Fruit fly (Drosophila melanogaster) whole organism, embryonic: ENCODE results near the gene asf1.

Experiments
- Bdp1 ChIP-seq: fragments of 200-800 bp; sonication (Bioruptor generic); optimal IDR thresholded peaks from 3 replicates; lab custom pipeline; 2016; ENCODE audit warnings: missing biosample characterization, missing genetic modification characterization
- C15 ChIP-seq: fragments of 200-800 bp; sonication (Bioruptor generic); IDR thresholded peaks from 3 replicates; pipeline ENCODE4 v1.3.6; 2022; ENCODE audit warnings: missing biosample characterization, missing genetic modification characterization
- CG10267 ChIP-seq: fragments of 200-800 bp; sonication (Bioruptor generic); optimal IDR thresholded peaks from 2 replicates; lab custom pipeline; 2018; ENCODE audit warnings: missing biosample characterization, mild to moderate bottlenecking, missing genetic modification characterization, moderate library complexity
- CG11398 ChIP-seq: fragments of 200-800 bp; sonication (Bioruptor generic); optimal IDR thresholded peaks from 2 replicates; lab custom pipeline; 2016; ENCODE audit warnings: missing biosample characterization, missing genetic modification characterization
- CG12104 ChIP-seq: fragments of 200-800 bp; sonication (Bioruptor generic); optimal IDR thresholded peaks from 3 replicates; lab custom pipeline; 2016; ENCODE audit warnings: missing biosample characterization, missing genetic modification characterization
- CG12219 ChIP-seq: fragments of 200-800 bp; sonication (Bioruptor generic); optimal IDR thresholded peaks from 3 replicates; lab custom pipeline; 2018; ENCODE audit warnings: missing biosample characterization, mild to moderate bottlenecking, missing genetic modification characterization
- CG13624 ChIP-seq: fragments of 200-800 bp; sonication (Bioruptor generic); optimal IDR thresholded peaks from 2 replicates; lab custom pipeline; 2016; ENCODE audit warnings: missing biosample characterization, missing genetic modification characterization
- CG14050 ChIP-seq: fragments of 200-800 bp; sonication (Bioruptor generic); IDR thresholded peaks from 3 replicates; pipeline ENCODE4 v1.3.6; 2022; ENCODE audit warnings: missing biosample characterization, missing genetic modification characterization
- CG14965 ChIP-seq: fragments of 200-800 bp; sonication (Bioruptor generic); optimal IDR thresholded peaks from 2 replicates; lab custom pipeline; 2016; ENCODE audit warnings: missing biosample characterization, missing genetic modification characterization, borderline replicate concordance
- CG18764 ChIP-seq: fragments of 200-800 bp; sonication (Bioruptor generic); optimal IDR thresholded peaks from 3 replicates; lab custom pipeline; 2016; ENCODE audit warnings: missing biosample characterization, missing genetic modification characterization
- CG2712 ChIP-seq: fragments of 200-800 bp; optimal IDR thresholded peaks from 3 replicates; lab custom pipeline; 2019; ENCODE audit warnings: missing biosample characterization, mild to moderate bottlenecking, missing genetic modification characterization, moderate library complexity
- CG31224 ChIP-seq: fragments of 200-800 bp; sonication (Bioruptor generic); IDR thresholded peaks from 2 replicates; pipeline ENCODE4 v1.3.6; 2022; ENCODE audit warnings: missing biosample characterization, missing genetic modification characterization
- CG31441 ChIP-seq: fragments of 200-800 bp; sonication (Bioruptor generic); IDR thresholded peaks from 2 replicates; pipeline ENCODE4 v1.3.6; 2022; ENCODE audit warnings: missing biosample characterization, missing genetic modification characterization
- CG3726 ChIP-seq: fragments of 200-800 bp; sonication (Bioruptor generic); IDR thresholded peaks from 3 replicates; pipeline ENCODE4, ENCODE4 v1.3.6; 2022; ENCODE audit warnings: missing biosample characterization, missing genetic modification characterization
- CG5180 ChIP-seq: fragments of 200-800 bp; sonication (Bioruptor generic); optimal IDR thresholded peaks from 3 replicates; lab custom pipeline; 2017; ENCODE audit warnings: missing biosample characterization, missing genetic modification characterization, mild to moderate bottlenecking, moderate library complexity, missing genetic modification reagents
- CG6175 ChIP-seq: fragments of 200-800 bp; sonication (Bioruptor generic); IDR thresholded peaks from 3 replicates; pipeline ENCODE4 v1.3.6; 2022; ENCODE audit warnings: missing biosample characterization, missing genetic modification characterization
- CG6254 ChIP-seq: fragments of 200-800 bp; sonication (Bioruptor generic); optimal IDR thresholded peaks from 3 replicates; lab custom pipeline; 2017; ENCODE audit warnings: mild to moderate bottlenecking, missing biosample characterization, missing genetic modification reagents, missing genetic modification characterization
- CG6765 ChIP-seq: fragments of 200-800 bp; sonication (Bioruptor generic); optimal IDR thresholded peaks from 3 replicates; lab custom pipeline; 2017; ENCODE audit warnings: missing biosample characterization, mild to moderate bottlenecking, missing genetic modification characterization
- CG9437 ChIP-seq: fragments of 200-800 bp; sonication (Bioruptor generic); optimal IDR thresholded peaks from 2 replicates; lab custom pipeline; 2018; ENCODE audit warnings: missing biosample characterization, mild to moderate bottlenecking, missing genetic modification characterization
- D19A ChIP-seq: fragments of 200-800 bp; optimal IDR thresholded peaks from 3 replicates; lab custom pipeline; 2019; ENCODE audit warnings: missing biosample characterization, mild to moderate bottlenecking, missing genetic modification characterization, moderate library complexity
- ERR ChIP-seq: fragments of 200-800 bp; sonication (Bioruptor generic); optimal IDR thresholded peaks from 2 replicates; lab custom pipeline; 2016; ENCODE audit warnings: missing biosample characterization, missing genetic modification characterization
- Hey ChIP-seq: fragments of 200-800 bp; sonication (Bioruptor generic); optimal IDR thresholded peaks from 3 replicates; lab custom pipeline; 2018; ENCODE audit warnings: missing biosample characterization, mild to moderate bottlenecking, missing genetic modification characterization
- Hr3 ChIP-seq: fragments of 200-800 bp; sonication (Bioruptor generic); optimal IDR thresholded peaks from 3 replicates; lab custom pipeline; 2016; ENCODE audit warnings: missing biosample characterization, missing genetic modification characterization
- Jarid2 ChIP-seq: fragments of 200-800 bp; sonication (Bioruptor generic); optimal IDR thresholded peaks from 3 replicates; lab custom pipeline; 2017; ENCODE audit warnings: mild to moderate bottlenecking, missing biosample characterization, missing genetic modification reagents, missing genetic modification characterization
- Pdp1 ChIP-seq, 2 experiments: fragments of 200-800 bp; sonication (Bioruptor generic); optimal IDR thresholded peaks; 3 replicates each; lab custom pipeline; 2016; ENCODE audit warnings: missing biosample characterization in 2 of 2, missing genetic modification characterization in 2 of 2, mild to moderate bottlenecking in 1 of 2, moderate library complexity in 1 of 2
- Poxn ChIP-seq: fragments of 200-800 bp; sonication (Bioruptor generic); IDR thresholded peaks from 2 replicates; pipeline ENCODE4 v1.3.6; 2022; ENCODE audit warnings: missing biosample characterization, missing genetic modification characterization
- Stat92E ChIP-seq, 3 experiments: fragments of >200 bp in 2 of 3; fragments of 200-800 bp in 1 of 3; sonication (Bioruptor generic) in 1 of 3; optimal IDR thresholded peaks; 2 replicates each; lab custom pipeline; 2017 to 2019; ENCODE audit warnings: missing biosample characterization in 3 of 3, missing genetic modification characterization in 3 of 3, mild to moderate bottlenecking in 1 of 3, moderate library complexity in 1 of 3
- Tbp ChIP-seq: fragments of >200 bp; optimal IDR thresholded peaks from 2 replicates; lab custom pipeline; 2018; ENCODE audit warnings: missing biosample characterization, missing genetic modification characterization
- Usf ChIP-seq: fragments of 200-800 bp; sonication (Bioruptor generic); optimal IDR thresholded peaks from 2 replicates; lab custom pipeline; 2017; ENCODE audit warnings: missing genotype, missing biosample characterization, missing genetic modification characterization
- Xrp1 ChIP-seq: fragments of 200-800 bp; sonication (Bioruptor generic); IDR thresholded peaks from 2 replicates; pipeline ENCODE4 v1.3.6; 2022; ENCODE audit warnings: missing biosample characterization, missing genetic modification characterization
- btn ChIP-seq: fragments of 200-800 bp; sonication (Bioruptor generic); optimal IDR thresholded peaks from 2 replicates; lab custom pipeline; 2016; ENCODE audit warnings: missing biosample characterization, missing genetic modification characterization
- cad ChIP-seq: fragments of >200 bp; optimal IDR thresholded peaks from 2 replicates; lab custom pipeline; 2017; ENCODE audit warnings: missing biosample characterization, missing genetic modification characterization
- chinmo ChIP-seq: fragments of 200-800 bp; sonication (Bioruptor generic); IDR thresholded peaks from 4 replicates; pipeline ENCODE4 v1.3.6; 2022; ENCODE audit warnings: missing biosample characterization, missing genetic modification characterization; ENCODE audit not compliant: partially characterized antibody
- corto ChIP-seq: fragments of 200-800 bp; sonication (Bioruptor generic); optimal IDR thresholded peaks from 2 replicates; lab custom pipeline; 2016; ENCODE audit warnings: missing biosample characterization, mild to moderate bottlenecking, missing genetic modification characterization, moderate library complexity
- crol ChIP-seq: fragments of 200-800 bp; sonication (Bioruptor generic); IDR thresholded peaks from 2 replicates; pipeline ENCODE4 v1.3.6; 2022; ENCODE audit warnings: missing biosample characterization, missing genetic modification characterization
- fd3F ChIP-seq: fragments of 200-800 bp; sonication (Bioruptor generic); optimal IDR thresholded peaks from 2 replicates; lab custom pipeline; 2018; ENCODE audit warnings: missing biosample characterization, mild to moderate bottlenecking, missing genetic modification characterization, moderate library complexity
- gcm2 ChIP-seq: fragments of 200-800 bp; sonication (Bioruptor generic); optimal IDR thresholded peaks from 2 replicates; lab custom pipeline; 2016; ENCODE audit warnings: missing biosample characterization, missing genetic modification characterization
- ind ChIP-seq: fragments of 200-800 bp; sonication (Bioruptor generic); optimal IDR thresholded peaks from 3 replicates; lab custom pipeline; 2016; ENCODE audit warnings: missing biosample characterization, missing genetic modification characterization
- jigr1 ChIP-seq: fragments of 200-800 bp; sonication (Bioruptor generic); IDR thresholded peaks from 3 replicates; pipeline ENCODE4 v1.3.6; 2022; ENCODE audit warnings: missing biosample characterization, missing genetic modification characterization
- kah ChIP-seq: fragments of 200-800 bp; sonication (Bioruptor generic); optimal IDR thresholded peaks from 2 replicates; lab custom pipeline; 2018; ENCODE audit warnings: missing biosample characterization, mild to moderate bottlenecking, missing genetic modification characterization
- org-1 ChIP-seq: fragments of 200-800 bp; sonication (Bioruptor generic); optimal IDR thresholded peaks from 2 replicates; lab custom pipeline; 2017; ENCODE audit warnings: missing biosample characterization, missing genetic modification characterization
- phol ChIP-seq: fragments of 200-800 bp; sonication (Bioruptor generic); optimal IDR thresholded peaks from 3 replicates; lab custom pipeline; 2018; ENCODE audit warnings: missing biosample characterization, mild to moderate bottlenecking, missing genetic modification characterization, moderate library complexity
- pita ChIP-seq: fragments of 200-800 bp; sonication (Bioruptor generic); optimal IDR thresholded peaks from 2 replicates; lab custom pipeline; 2017; ENCODE audit warnings: missing biosample characterization, mild to moderate bottlenecking, missing genetic modification characterization
- ranshi ChIP-seq: fragments of 200-800 bp; sonication (Bioruptor generic); IDR thresholded peaks from 2 replicates; pipeline ENCODE4 v1.3.6; 2022; ENCODE audit warnings: missing biosample characterization, missing genetic modification characterization
- sqz ChIP-seq: fragments of 200-800 bp; sonication (Bioruptor generic); optimal IDR thresholded peaks from 3 replicates; lab custom pipeline; 2018; ENCODE audit warnings: missing biosample characterization, mild to moderate bottlenecking, missing genetic modification characterization
- tap ChIP-seq: fragments of 200-800 bp; optimal IDR thresholded peaks from 3 replicates; lab custom pipeline; 2019; ENCODE audit warnings: missing biosample characterization, mild to moderate bottlenecking, missing genetic modification characterization, moderate library complexity
- trem ChIP-seq: fragments of 200-800 bp; optimal IDR thresholded peaks from 3 replicates; lab custom pipeline; 2019; ENCODE audit warnings: missing biosample characterization, mild to moderate bottlenecking, missing genetic modification characterization, moderate library complexity
- unc-4 ChIP-seq: fragments of 200-800 bp; sonication (Bioruptor generic); IDR thresholded peaks from 2 replicates; pipeline ENCODE4 v1.3.6; 2022; ENCODE audit warnings: missing biosample characterization, missing genetic modification characterization; ENCODE audit not compliant: partially characterized antibody
- wek ChIP-seq: fragments of 200-800 bp; sonication (Bioruptor generic); optimal IDR thresholded peaks from 3 replicates; lab custom pipeline; 2018; ENCODE audit warnings: missing biosample characterization, mild to moderate bottlenecking, missing genetic modification characterization, moderate library complexity
- z ChIP-seq: fragments of 200-800 bp; sonication (Bioruptor generic); IDR thresholded peaks from 3 replicates; pipeline ENCODE4 v1.3.6; 2022; ENCODE audit warnings: missing biosample characterization, missing genetic modification characterization

asf1 gene

DNA sequence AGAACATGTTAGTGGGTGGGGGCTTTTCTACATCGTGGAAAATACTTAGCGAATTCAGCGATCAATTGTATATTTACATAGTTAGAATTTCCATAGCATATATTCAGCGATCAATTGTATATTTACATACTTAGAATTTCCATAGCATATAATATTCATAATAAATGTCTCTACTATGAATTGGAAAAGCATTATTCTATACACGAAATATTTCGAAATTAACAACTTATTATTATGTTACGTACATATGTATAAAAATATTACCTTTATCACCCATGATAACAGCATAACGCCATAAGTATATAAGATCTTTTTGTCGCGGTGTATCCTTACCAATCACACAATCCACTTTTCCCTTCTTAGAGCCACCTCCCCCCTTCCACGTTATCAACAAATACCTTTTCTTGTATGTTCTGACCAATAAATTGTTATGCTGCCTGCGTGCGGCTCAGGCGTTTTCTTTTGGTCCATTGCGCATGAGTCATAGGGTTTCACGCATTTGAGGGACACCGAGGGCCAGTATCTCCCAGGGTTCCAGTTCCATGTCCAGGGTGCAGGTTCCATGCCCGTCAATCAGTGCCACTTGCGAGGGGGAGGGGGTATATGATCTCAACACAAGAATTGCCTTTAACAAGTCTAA lies 18.2 kb downstream of the asf1 start (continued):
- TF ChIP-seq org-1 (GFP tag; lab: Kevin White, UChicago), result peak; percentile 50
- no peak for TF ChIP-seq ind (GFP tag; lab: Kevin White, UChicago)
- TF ChIP-seq ranshi (GFP tag; lab: Robert Waterston, UW), result no peak
- TF ChIP-seq CG6175 (GFP tag; lab: Robert Waterston, UW), result no peak
- TF ChIP-seq CG6765 (GFP tag; lab: Kevin White, UChicago), result no peak
- TF ChIP-seq CG14050 (GFP tag; lab: Robert Waterston, UW), result no peak
- no peak for TF ChIP-seq C15 (GFP tag; lab: Robert Waterston, UW)
- no peak for TF ChIP-seq kah
- TF ChIP-seq Stat92E (GFP tag; optimal IDR thresholded peaks at IDR 0.05; lab: Kevin White, UChicago), result peak in 1 of 3 experiments; percentile 66
- no peak for TF ChIP-seq CG11398 (GFP tag; lab: Kevin White, UChicago)
- no peak for TF ChIP-seq CG31224 (GFP tag; lab: Robert Waterston, UW)
- no peak for TF ChIP-seq Poxn (GFP tag; lab: Robert Waterston, UW)
- TF ChIP-seq chinmo (GFP tag; lab: Robert Waterston, UW), result no peak
- no peak for TF ChIP-seq wek (GFP tag; lab: Kevin White, UChicago)
- peak; percentile 65 for TF ChIP-seq trem (tag; lab: Kevin White, UChicago)
- TF ChIP-seq Bdp1, result no peak
- TF ChIP-seq Tbp, result no peak
- no peak for TF ChIP-seq ERR
- no peak for TF ChIP-seq Hey (tag; lab: Kevin White, UChicago)
- no peak for TF ChIP-seq CG13624 (GFP tag; lab: Kevin White, UChicago)
- peak; percentile 43 for TF ChIP-seq CG6254
- TF ChIP-seq Jarid2 (GFP tag; lab: Kevin White, UChicago), result no peak
- no peak for TF ChIP-seq pita (GFP tag; lab: Kevin White, UChicago)
- TF ChIP-seq fd3F (GFP tag; lab: Kevin White, UChicago), result no peak
- TF ChIP-seq Xrp1, result peak; percentile 77
- peak; percentile 49 for TF ChIP-seq Hr3 (GFP tag; lab: Kevin White, UChicago)
- TF ChIP-seq CG9437 (GFP tag; lab: Kevin White, UChicago), result peak; percentile 1
- TF ChIP-seq CG31441 (GFP tag; lab: Robert Waterston, UW), result peak; percentile 69
- no peak for TF ChIP-seq z
- TF ChIP-seq btn (GFP tag; lab: Kevin White, UChicago), result no peak
- no peak for TF ChIP-seq CG3726 (GFP tag; lab: Robert Waterston, UW)
- no peak for TF ChIP-seq tap (tag; lab: Kevin White, UChicago)
- peak; percentile 6 for TF ChIP-seq CG12104
- no peak for TF ChIP-seq unc-4
- TF ChIP-seq CG10267, result peak; percentile 83
- no peak for TF ChIP-seq CG18764 (GFP tag; lab: Kevin White, UChicago)
- peak; percentile 80 for TF ChIP-seq phol (tag; lab: Kevin White, UChicago)
- peak; percentile 59 for TF ChIP-seq Usf (GFP tag; lab: Kevin White, UChicago)
- peak; percentile 59 for TF ChIP-seq D19A (tag; lab: Kevin White, UChicago)
- TF ChIP-seq crol (GFP tag; lab: Robert Waterston, UW), result peak; percentile 27; the same call in 1 of the 2 replicates
- peak in 1 of 2 experiments; percentile 30 for TF ChIP-seq Pdp1 (GFP tag; optimal IDR thresholded peaks at IDR 0.05; lab: Kevin White, UChicago)
- TF ChIP-seq gcm2 (GFP tag; lab: Kevin White, UChicago), result no peak
- TF ChIP-seq corto, result no peak
- TF ChIP-seq sqz, result peak; percentile 23
- no peak for TF ChIP-seq jigr1 (GFP tag; lab: Robert Waterston, UW)
- no peak for TF ChIP-seq CG12219
- TF ChIP-seq CG5180 (GFP tag; lab: Kevin White, UChicago), result no peak
- peak; percentile 3 for TF ChIP-seq cad (GFP tag; lab: Kevin White, UChicago)
- no peak for TF ChIP-seq CG14965 (GFP tag; lab: Kevin White, UChicago)
- peak; percentile 90 for TF ChIP-seq CG2712 (tag; lab: Kevin White, UChicago)
